Fruit fly (Drosophila melanogaster) whole organism, pupa: Measurements from ENCODE around the gene CG14400.

Source experiments
- CG10348 ChIP-seq: fragments of 200-800 bp; sonication (Bioruptor generic); IDR thresholded peaks from 2 replicates; pipeline ENCODE4 v1.3.6; 2022; ENCODE audit warnings: missing biosample characterization, missing genetic modification characterization
- CG12605 ChIP-seq: fragments of 200-800 bp; sonication (Bioruptor generic); IDR thresholded peaks from 2 replicates; pipeline ENCODE4 v1.3.6; 2022; ENCODE audit warnings: missing biosample characterization, missing genetic modification characterization
- CG13204 ChIP-seq: fragments of 200-800 bp; sonication (Bioruptor generic); optimal IDR thresholded peaks from 2 replicates; lab custom pipeline; 2018; ENCODE audit warnings: missing biosample characterization, mild to moderate bottlenecking, missing genetic modification characterization, moderate library complexity
- CG14655 ChIP-seq: fragments of 200-800 bp; sonication (Bioruptor generic); optimal IDR thresholded peaks from 3 replicates; lab custom pipeline; 2017; ENCODE audit warnings: mild to moderate bottlenecking, missing biosample characterization, missing genetic modification reagents, missing genetic modification characterization
- CG15710 ChIP-seq: fragments of 200-800 bp; sonication (Bioruptor generic); optimal IDR thresholded peaks from 2 replicates; lab custom pipeline; 2018; ENCODE audit warnings: missing biosample characterization, mild to moderate bottlenecking, missing genetic modification characterization, moderate library complexity
- CG17806 ChIP-seq: fragments of 200-800 bp; sonication (Bioruptor generic); optimal IDR thresholded peaks from 2 replicates; lab custom pipeline; 2018; ENCODE audit warnings: missing biosample characterization, mild to moderate bottlenecking, missing genetic modification characterization, moderate library complexity
- CG32121 ChIP-seq: fragments of 200-800 bp; sonication (Bioruptor generic); IDR thresholded peaks from 2 replicates; pipeline ENCODE4 v1.3.6; 2022; ENCODE audit warnings: missing biosample characterization, missing genetic modification characterization
- CG34367 ChIP-seq: fragments of 200-800 bp; sonication (Bioruptor generic); optimal IDR thresholded peaks from 2 replicates; lab custom pipeline; 2018; ENCODE audit warnings: missing biosample characterization, mild to moderate bottlenecking, missing genetic modification characterization
- CG4496 ChIP-seq: fragments of 200-800 bp; sonication (Bioruptor generic); IDR thresholded peaks from 3 replicates; pipeline ENCODE4 v1.3.6; 2022; ENCODE audit warnings: missing biosample characterization, missing genetic modification characterization
- CG8159 ChIP-seq: fragments of 200-800 bp; sonication (Bioruptor generic); optimal IDR thresholded peaks from 3 replicates; lab custom pipeline; 2018; ENCODE audit warnings: missing biosample characterization, mild to moderate bottlenecking, missing genetic modification characterization, moderate library complexity
- CG8301 ChIP-seq: fragments of 200-800 bp; sonication (Bioruptor generic); optimal IDR thresholded peaks from 2 replicates; lab custom pipeline; 2018; ENCODE audit warnings: missing biosample characterization, mild to moderate bottlenecking, missing genetic modification characterization
- CG9948 ChIP-seq: fragments of 200-800 bp; sonication (Bioruptor generic); optimal IDR thresholded peaks from 2 replicates; lab custom pipeline; 2018; ENCODE audit warnings: missing biosample characterization, mild to moderate bottlenecking, missing genetic modification characterization, moderate library complexity
- D1 ChIP-seq: fragments of 200-800 bp; sonication (Bioruptor generic); optimal IDR thresholded peaks from 2 replicates; lab custom pipeline; 2018; ENCODE audit warnings: missing biosample characterization, mild to moderate bottlenecking, missing genetic modification characterization, moderate library complexity
- EcR ChIP-seq: fragments of 200-800 bp; sonication (Bioruptor generic); optimal IDR thresholded peaks from 3 replicates; lab custom pipeline; 2019; ENCODE audit warnings: missing biosample characterization, missing genetic modification characterization, mild to moderate bottlenecking, moderate library complexity, missing genetic modification reagents
- Ets98B ChIP-seq: fragments of 200-800 bp; sonication (Bioruptor generic); IDR thresholded peaks from 2 replicates; pipeline ENCODE4 v1.3.6; 2022; ENCODE audit warnings: missing biosample characterization, missing genetic modification characterization
- Pif1A ChIP-seq: fragments of 200-800 bp; sonication (Bioruptor generic); optimal IDR thresholded peaks from 3 replicates; lab custom pipeline; 2016; ENCODE audit warnings: missing biosample characterization, missing genetic modification characterization
- Pif1B ChIP-seq: fragments of 200-800 bp; sonication (Bioruptor generic); optimal IDR thresholded peaks from 3 replicates; lab custom pipeline; 2016; ENCODE audit warnings: missing biosample characterization, missing genetic modification characterization
- Snoo ChIP-seq: fragments of 200-800 bp; sonication (Bioruptor generic); optimal IDR thresholded peaks from 3 replicates; lab custom pipeline; 2017; ENCODE audit warnings: missing biosample characterization, mild to moderate bottlenecking, missing genetic modification characterization, inconsistent platforms
- fd96Ca ChIP-seq: fragments of 200-800 bp; sonication (Bioruptor generic); IDR thresholded peaks from 3 replicates; pipeline ENCODE4 v1.3.6; 2022; ENCODE audit warnings: missing biosample characterization, missing genetic modification characterization
- gl ChIP-seq: fragments of 200-800 bp; sonication (Bioruptor generic); optimal IDR thresholded peaks from 2 replicates; lab custom pipeline; 2018; ENCODE audit warnings: missing biosample characterization, mild to moderate bottlenecking, missing genetic modification characterization
- rn ChIP-seq: fragments of 200-800 bp; sonication (Bioruptor generic); IDR thresholded peaks from 2 replicates; pipeline ENCODE4 v1.3.6; 2022; ENCODE audit warnings: missing biosample characterization, missing genetic modification characterization

The CG14400 gene

DNA sequence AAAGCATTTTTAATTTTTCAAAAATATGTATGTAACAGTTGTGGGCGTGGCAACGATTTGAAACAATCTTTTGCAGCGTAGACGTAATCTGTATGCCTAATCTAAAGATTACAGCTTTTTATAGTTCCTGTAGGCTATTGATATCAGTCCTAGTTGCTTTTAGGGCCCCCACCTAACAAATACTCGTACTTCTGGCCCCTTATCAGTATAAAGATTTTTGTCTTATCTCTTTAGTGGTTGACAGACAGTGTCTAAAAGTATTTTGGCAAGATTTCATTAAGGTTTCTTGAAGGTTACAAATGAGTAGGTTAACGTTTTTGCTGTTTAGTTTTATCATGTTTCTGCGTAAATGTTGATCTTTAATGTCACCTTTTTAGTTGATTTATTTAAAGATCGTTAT, 29.0 kb downstream of the CG14400 start:
- TF ChIP-seq CG10348 (no peak), CG8159 (tag; lab: Kevin White, UChicago) (no peak), Pif1A (GFP tag; lab: Kevin White, UChicago) (no peak), CG34367 (tag; lab: Kevin White, UChicago) (no peak), CG17806 (tag; lab: Kevin White, UChicago) (no peak), fd96Ca (GFP tag; lab: Robert Waterston, UW) (no peak), CG13204 (GFP tag; lab: Kevin White, UChicago) (no peak), rn (GFP tag; lab: Robert Waterston, UW) (no peak), CG14655 (GFP tag; lab: Kevin White, UChicago) (no peak), Ets98B (GFP tag; lab: Robert Waterston, UW) (no peak), CG15710 (tag; lab: Kevin White, UChicago) (no peak), Snoo (tag; lab: Kevin White, UChicago) (no peak), Pif1B (GFP tag; lab: Kevin White, UChicago) (no peak), EcR (GFP tag; lab: Kevin White, UChicago) (no peak), CG9948 (tag; lab: Kevin White, UChicago) (no peak), D1 (tag; lab: Kevin White, UChicago) (no peak), CG8301 (tag; lab: Kevin White, UChicago) (no peak), gl (tag; lab: Kevin White, UChicago) (no peak), CG12605 (no peak)

DNA sequence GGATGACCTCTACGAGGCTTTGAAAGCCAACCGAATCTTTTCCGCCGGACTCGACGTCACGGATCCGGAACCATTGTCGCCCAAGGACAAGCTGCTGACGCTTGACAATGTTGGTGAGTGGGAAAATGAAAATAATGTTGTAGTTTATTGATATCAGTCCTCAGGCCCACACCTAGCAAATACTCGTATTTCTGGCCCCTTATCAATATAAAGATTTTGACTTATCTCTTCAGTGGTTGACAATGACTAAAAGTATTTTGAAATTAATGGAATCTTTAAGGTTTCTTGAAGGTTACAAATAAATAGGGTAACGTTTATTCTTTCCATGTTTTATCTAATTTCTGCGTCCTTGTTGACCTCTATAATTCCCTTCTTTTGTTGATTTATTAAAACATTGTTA, 30.6 kb downstream of the CG14400 start:
- TF ChIP-seq Pif1A (GFP tag; lab: Kevin White, UChicago) (no peak), gl (tag; lab: Kevin White, UChicago) (no peak), CG4496 (GFP tag; lab: Robert Waterston, UW) (no peak), CG34367 (tag; lab: Kevin White, UChicago) (no peak), EcR (GFP tag; lab: Kevin White, UChicago) (no peak), Pif1B (GFP tag; lab: Kevin White, UChicago) (no peak), Ets98B (GFP tag; lab: Robert Waterston, UW) (no peak), CG8301 (tag; lab: Kevin White, UChicago) (no peak), CG8159 (tag; lab: Kevin White, UChicago) (no peak), CG32121 (no peak), CG17806 (tag; lab: Kevin White, UChicago) (no peak)

DNA sequence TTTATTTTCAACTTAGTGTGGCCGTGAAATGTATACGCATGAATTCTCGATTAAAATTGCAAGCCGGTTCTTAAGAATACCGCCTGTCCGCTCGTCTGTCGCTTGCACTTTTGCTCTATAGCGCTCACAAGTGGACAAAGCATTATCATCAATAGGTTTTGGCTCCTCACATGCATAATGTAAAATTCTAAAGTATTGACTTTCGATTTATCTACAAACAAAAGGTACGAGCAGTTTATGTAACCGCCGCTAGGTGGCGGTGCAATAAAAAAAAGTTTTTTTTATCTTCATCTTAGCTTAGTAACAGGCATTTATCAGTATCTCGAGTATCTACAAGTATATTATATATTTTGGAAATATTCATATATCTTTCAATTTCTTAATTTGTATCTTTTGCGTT, 31.5 kb downstream of the CG14400 start:
- TF ChIP-seq Pif1A (GFP tag; lab: Kevin White, UChicago), result no peak

DNA sequence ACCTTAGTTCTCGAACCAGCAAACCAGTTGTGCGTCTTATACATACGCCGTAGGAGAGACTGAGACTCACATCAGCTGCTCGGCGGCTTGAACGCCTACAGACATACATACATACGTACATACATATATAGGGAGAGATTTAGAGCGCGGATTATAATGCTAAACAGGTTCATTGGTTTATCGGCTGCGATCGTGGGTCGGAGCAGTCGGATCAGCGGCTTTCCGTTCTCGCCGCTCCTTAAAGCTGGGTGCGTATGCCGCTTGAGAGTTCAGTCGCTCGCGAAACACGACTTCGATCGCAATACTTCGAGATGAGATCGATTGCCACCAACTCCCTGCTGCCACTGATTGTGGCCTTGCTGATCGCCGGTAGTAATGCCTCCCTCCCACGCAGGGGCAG, 32.4 kb downstream of the CG14400 start:
- TF ChIP-seq Pif1A (GFP tag; lab: Kevin White, UChicago) (no peak), CG12605 (peak; percentile 57; the same call in 1 of the 2 replicates), gl (tag; lab: Kevin White, UChicago) (peak; percentile 16), CG13204 (GFP tag; lab: Kevin White, UChicago) (peak; percentile 89), rn (GFP tag; lab: Robert Waterston, UW) (no peak), EcR (GFP tag; lab: Kevin White, UChicago) (peak; percentile 89), CG4496 (GFP tag; lab: Robert Waterston, UW) (no peak)

DNA sequence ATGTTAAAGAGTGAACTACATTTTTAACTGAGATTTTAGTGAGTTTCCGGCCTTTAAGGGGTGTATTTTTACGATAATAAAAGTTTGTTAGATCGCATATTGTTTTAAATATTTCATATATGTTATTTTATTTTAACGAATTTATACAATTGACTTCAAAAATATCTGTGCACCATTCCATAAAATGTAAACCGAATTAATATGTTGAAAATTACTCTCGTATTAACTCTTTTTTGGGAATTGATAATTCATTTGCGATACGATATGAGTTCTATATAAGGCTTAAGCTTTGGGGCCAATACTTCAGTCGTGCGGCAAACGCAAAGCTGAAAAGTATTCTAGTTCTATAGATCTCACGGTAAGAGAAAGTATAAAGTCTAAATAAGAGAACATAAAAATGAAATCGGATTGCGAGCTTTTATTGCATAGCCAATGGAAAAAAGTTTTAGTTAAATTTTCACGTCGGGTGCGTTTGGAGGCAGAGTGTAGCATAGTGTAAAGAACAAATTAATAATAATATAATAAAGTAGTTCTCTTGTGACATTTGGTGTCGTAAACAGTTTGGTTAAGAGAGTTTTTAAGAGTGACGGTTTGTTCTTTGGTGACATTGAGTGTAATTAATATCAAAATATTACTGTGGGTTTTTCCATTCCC, 33.4 kb downstream of the CG14400 start:
- no peak for TF ChIP-seq CG8301 (tag; lab: Kevin White, UChicago)
- TF ChIP-seq CG32121, result peak; percentile 10; the same call in 1 of the 2 replicates

DNA sequence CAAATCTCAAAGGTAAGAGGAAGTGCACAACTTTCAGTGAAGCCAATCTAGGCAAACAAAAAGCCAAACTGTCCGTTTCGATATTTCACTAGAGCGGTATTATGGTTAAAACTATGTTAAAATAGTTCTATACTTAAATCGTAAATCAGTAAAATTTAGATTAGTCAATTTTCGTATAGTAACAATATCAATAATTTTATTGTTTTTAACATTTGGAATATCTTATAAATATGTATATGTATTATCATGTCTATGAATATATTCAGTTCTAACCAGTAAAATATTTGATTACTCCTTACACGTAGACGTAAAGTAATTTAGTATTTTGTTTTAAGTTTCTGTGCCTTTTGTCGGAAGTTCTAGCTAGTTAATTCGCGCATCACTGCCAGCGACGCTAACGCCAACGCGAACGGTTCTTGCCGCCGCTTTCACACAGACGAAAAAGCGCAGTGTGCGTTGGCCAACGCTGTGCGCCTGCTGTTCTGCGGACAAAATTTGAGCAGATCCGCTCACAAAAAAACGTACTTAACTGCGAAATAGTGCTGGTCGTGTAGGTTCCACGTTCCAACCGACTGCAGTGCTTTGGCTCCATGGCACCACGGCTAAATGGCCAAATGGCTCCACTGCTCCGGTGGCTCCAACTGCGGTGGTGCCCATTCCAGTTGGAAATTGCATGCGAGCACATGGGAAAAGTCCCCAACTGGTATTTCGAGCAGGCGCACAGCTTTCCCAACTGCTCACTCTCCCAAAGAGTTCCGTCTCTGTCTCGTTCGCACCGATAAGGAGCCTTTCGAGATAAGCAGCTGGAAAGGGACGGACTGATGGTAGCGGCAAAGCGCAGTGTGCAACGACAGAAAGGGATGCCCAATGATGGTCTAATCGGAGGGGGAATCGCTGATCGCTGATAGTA, 34.2 kb downstream of the CG14400 start:
- TF ChIP-seq CG32121 (peak; percentile 82), fd96Ca (GFP tag; lab: Robert Waterston, UW) (peak; percentile 11; the same call in 2 of the 3 replicates), CG15710 (tag; lab: Kevin White, UChicago) (no peak), Pif1B (GFP tag; lab: Kevin White, UChicago) (peak; percentile 30), Pif1A (GFP tag; lab: Kevin White, UChicago) (peak; percentile 8), CG8159 (tag; lab: Kevin White, UChicago) (peak; percentile 26), CG4496 (GFP tag; lab: Robert Waterston, UW) (0 out of 3 replicates have a peak, but pooled peaks have one; percentile 65), CG12605 (0 out of 2 replicates have a peak, but pooled peaks have one; percentile 15), CG13204 (GFP tag; lab: Kevin White, UChicago) (peak; percentile 94), gl (tag; lab: Kevin White, UChicago) (peak; percentile 60), Snoo (tag; lab: Kevin White, UChicago) (peak; percentile 28), D1 (tag; lab: Kevin White, UChicago) (no peak), CG10348 (no peak), EcR (GFP tag; lab: Kevin White, UChicago) (peak; percentile 72), CG8301 (tag; lab: Kevin White, UChicago) (no peak), CG14655 (GFP tag; lab: Kevin White, UChicago) (peak; percentile 45), CG9948 (tag; lab: Kevin White, UChicago) (peak; percentile 30), Ets98B (GFP tag; lab: Robert Waterston, UW) (peak; percentile 69; the same call in 1 of the 2 replicates), CG34367 (tag; lab: Kevin White, UChicago) (no peak)
